Worm (Caenorhabditis elegans): ENCODE results near the gene Y54G2A.18.
"Not testable (repeated sequence)": the region's sequence is repeated elsewhere in the genome, so short reads cannot be mapped to it uniquely, and the experiment has no call there.

Gene Y54G2A.18

DNA sequence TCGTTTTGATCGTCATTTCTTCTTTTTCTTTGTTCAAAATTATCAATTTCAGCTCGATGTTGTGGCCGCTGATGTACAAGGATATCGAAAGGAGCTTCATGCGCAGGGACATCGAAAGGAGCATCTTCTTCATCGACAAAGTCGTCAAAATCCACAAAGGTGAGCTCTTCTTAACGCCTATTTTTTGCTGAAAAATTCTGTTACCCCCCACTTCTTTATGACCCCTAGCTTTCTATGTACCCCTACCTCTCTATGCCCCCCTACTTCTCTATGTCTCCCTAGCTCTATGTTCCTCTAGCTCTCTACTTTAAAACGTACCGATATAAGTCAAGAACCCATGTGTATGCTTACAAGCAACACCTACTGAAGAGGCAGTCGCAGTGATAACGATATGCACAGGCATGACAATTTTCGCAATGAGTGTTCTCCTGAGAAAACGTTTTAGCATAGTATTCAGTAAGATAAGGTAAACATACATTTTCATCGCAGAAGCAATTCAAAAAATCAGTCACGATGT, 5.4 kb upstream of the Y54G2A.18 start, which contains the start of gene Y54G2A.36:
Gene Y54G2A.36, plus strand, starts transcription at position 51 of the 517 bp plus-strand sequence.
- no peak for TF ChIP-seq aly-1 (tag; optimal IDR thresholded peaks at IDR 0.05)
- no peak for TF ChIP-seq tra-4 (tag; optimal IDR thresholded peaks at IDR 0.05)
- no peak for TF ChIP-seq tbx-11 (GFP tag; IDR thresholded peaks at IDR 0.05)
- no peak for TF ChIP-seq F13C5.2 (tag; optimal IDR thresholded peaks at IDR 0.05)
- TF ChIP-seq hmbx-1 (tag; optimal IDR thresholded peaks at IDR 0.05): no peak
- TF ChIP-seq B0310.2 (tag; optimal IDR thresholded peaks at IDR 0.05): no peak

DNA sequence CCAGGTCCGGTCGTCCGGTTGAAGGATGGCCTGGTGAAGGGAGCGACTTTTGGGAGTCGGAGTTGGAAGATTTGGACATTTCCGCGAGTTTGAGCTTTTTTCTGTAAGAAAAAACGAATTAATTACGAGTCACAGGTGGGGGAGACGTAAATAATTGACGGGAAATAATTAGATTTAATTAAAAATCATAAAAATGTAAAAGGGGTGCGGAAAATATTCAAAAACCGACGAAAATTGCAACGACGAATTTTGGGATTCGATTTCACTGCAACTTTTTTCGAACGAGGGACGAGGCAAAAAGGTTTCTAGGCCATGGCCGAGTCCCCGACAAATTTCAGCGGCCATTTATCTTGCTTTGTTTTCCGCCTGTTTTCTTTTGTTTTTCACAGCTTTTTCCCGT, 2.3 kb upstream of the Y54G2A.18 start, which contains the start of gene Y54G2A.19:
Gene Y54G2A.19, minus strand, starts transcription at position 101 of the 400 bp plus-strand sequence.
- not testable (repeated sequence) for TF ChIP-seq ceh-36 (tag; optimal IDR thresholded peaks at IDR 0.05); hmbx-1 (tag; optimal IDR thresholded peaks at IDR 0.05); pes-1 (GFP tag; IDR thresholded peaks at IDR 0.05)

ce11 chrIV:2893486-2893842, 1.2 kb upstream of the Y54G2A.18 start:
- TF ChIP-seq aly-1 (tag; optimal IDR thresholded peaks at IDR 0.05) (no peak), hmbx-1 (tag; optimal IDR thresholded peaks at IDR 0.05) (no peak), hnd-1 (tag; optimal IDR thresholded peaks at IDR 0.05) (no peak), tbx-11 (GFP tag; IDR thresholded peaks at IDR 0.05) (no peak), sea-1 (GFP tag; conservative IDR thresholded peaks at IDR 0.05) (no peak), scrt-1 (GFP tag; IDR thresholded peaks at IDR 0.05) (no peak), ceh-13 (GFP tag; optimal IDR thresholded peaks at IDR 0.05) (no peak), ama-1 (optimal IDR thresholded peaks at IDR 0.05) (no peak), tbx-37 (GFP tag; conservative IDR thresholded peaks at IDR 0.05) (no peak), ets-7 (tag; optimal IDR thresholded peaks at IDR 0.05) (no peak), hmg-4 (GFP tag; optimal IDR thresholded peaks at IDR 0.05) (no peak), pes-1 (GFP tag; IDR thresholded peaks at IDR 0.05) (no peak), flt-1 (GFP tag; IDR thresholded peaks at IDR 0.05) (no peak), ceh-36 (tag; optimal IDR thresholded peaks at IDR 0.05) (no peak), F13C5.2 (tag; optimal IDR thresholded peaks at IDR 0.05) (no peak), B0310.2 (tag; optimal IDR thresholded peaks at IDR 0.05) (no peak), tra-4 (tag; optimal IDR thresholded peaks at IDR 0.05) (no peak)

DNA sequence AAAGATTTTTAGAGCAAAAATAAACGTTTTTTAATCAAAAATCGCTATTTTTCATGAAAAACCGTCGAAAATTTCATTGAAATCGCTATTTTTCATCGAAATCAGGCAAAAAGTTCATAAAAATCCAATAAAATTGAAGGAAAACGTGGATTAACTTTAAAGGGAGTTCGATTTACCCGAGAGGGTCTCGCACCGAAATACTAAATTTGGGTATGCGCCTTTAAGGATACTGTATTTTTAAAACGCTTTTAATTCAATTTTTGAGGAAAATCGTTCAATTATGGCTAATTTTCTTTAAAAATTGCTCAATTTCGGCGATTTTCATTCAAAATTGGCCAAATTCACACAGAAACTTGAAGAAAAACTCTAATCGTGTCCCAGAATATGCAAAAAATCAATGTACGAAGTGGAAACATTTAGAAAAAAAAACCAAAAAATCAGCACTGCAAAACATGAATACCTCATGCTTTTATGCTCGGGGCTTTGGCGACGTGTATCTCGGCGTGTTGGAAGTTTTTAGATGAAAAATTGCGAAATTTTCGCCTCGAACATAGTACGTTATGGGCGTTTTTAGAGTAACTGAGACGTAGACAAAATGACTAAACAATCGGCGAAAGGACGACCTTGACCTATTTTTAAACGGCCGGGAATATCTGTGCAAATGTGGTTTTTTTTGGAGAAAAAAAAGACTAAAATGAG, 641 bp upstream of the Y54G2A.18 start:
- TF ChIP-seq flt-1 (GFP tag; IDR thresholded peaks at IDR 0.05) (no peak), F13C5.2 (tag; optimal IDR thresholded peaks at IDR 0.05) (no peak), hmg-4 (GFP tag; optimal IDR thresholded peaks at IDR 0.05) (no peak), hmbx-1 (tag; optimal IDR thresholded peaks at IDR 0.05) (no peak), ama-1 (optimal IDR thresholded peaks at IDR 0.05) (no peak), pes-1 (GFP tag; IDR thresholded peaks at IDR 0.05) (no peak), ceh-36 (tag; optimal IDR thresholded peaks at IDR 0.05) (no peak), tbx-37 (GFP tag; conservative IDR thresholded peaks at IDR 0.05) (no peak), aly-1 (tag; optimal IDR thresholded peaks at IDR 0.05) (no peak), ets-7 (tag; optimal IDR thresholded peaks at IDR 0.05) (no peak), tbx-11 (GFP tag; IDR thresholded peaks at IDR 0.05) (no peak), ceh-13 (GFP tag; optimal IDR thresholded peaks at IDR 0.05) (no peak), sea-1 (GFP tag; conservative IDR thresholded peaks at IDR 0.05) (no peak), scrt-1 (GFP tag; IDR thresholded peaks at IDR 0.05) (no peak), tra-4 (tag; optimal IDR thresholded peaks at IDR 0.05) (no peak), B0310.2 (tag; optimal IDR thresholded peaks at IDR 0.05) (no peak), hnd-1 (tag; optimal IDR thresholded peaks at IDR 0.05) (no peak)

ce11 chrIV:2891535-2892233, 611 bp downstream of the Y54G2A.18 start:
- no peak for TF ChIP-seq sea-1 (GFP tag; conservative IDR thresholded peaks at IDR 0.05)

DNA sequence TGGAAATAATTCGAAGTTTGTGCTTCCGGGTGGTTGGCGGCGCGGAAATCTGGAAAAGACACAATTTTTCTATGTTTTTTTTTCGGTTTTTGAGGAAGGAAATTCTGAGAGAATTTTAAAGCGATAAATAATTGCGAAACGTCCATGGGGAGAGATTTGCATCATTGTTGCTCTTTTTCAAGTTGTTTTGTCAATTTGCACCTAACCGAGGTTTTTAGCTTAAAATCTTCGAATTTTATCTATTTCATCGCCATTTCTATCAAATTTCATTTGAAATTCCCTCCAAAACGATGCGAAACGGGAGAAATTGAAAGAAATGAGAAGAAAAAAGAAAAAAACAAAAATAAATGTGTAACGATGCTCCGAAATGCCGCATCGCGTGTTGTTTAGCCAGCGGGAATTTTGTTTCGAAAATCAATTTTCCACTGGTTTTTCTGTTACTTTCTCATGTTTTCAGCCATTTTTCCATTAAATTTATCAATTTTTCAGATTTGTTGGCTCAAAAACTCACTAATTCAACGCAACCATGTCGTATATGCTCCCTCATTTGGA, 1.8 kb downstream of the Y54G2A.18 start, which contains the start of the genes nprt-1 and dib-1:
Gene nprt-1, minus strand, starts transcription at position 51 of the 552 bp plus-strand sequence.
Gene dib-1, plus strand, starts transcription at position 482 of the 552 bp plus-strand sequence.
- TF ChIP-seq F13C5.2 (tag; optimal IDR thresholded peaks at IDR 0.05) (peak; percentile 21), tbx-11 (GFP tag; IDR thresholded peaks at IDR 0.05) (no peak)

DNA sequence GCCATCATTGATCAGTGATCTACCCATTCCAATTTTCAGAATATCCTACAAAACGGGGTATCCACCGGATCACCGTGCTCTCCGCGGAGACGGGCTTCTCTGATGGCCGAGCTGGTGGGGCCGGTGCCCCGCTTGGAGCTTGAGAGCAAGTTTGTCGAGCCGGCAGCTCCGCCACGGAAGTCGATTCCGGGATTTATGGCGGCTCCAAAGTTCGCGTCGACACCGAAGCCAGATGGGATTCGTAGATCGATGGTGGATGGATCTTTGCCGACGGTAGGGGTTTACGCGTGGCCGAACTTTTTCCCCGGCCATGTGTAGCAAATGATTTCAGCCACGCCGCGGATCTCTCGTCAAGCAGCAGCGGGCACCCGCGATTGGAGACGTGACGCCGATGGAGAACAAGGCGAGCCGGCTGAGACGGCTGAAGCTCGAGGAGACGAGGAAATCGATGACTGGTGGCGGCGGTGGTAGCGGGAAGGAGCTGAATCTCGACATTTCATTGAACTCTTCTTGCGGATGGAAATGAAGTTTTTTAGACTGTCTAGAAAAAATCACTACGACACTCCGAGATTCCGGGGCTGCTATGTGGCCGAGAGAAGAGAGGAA, 3.7 kb downstream of the Y54G2A.18 start:
- TF ChIP-seq ets-7 (tag; optimal IDR thresholded peaks at IDR 0.05): no peak
- TF ChIP-seq hnd-1 (tag; optimal IDR thresholded peaks at IDR 0.05): no peak

DNA sequence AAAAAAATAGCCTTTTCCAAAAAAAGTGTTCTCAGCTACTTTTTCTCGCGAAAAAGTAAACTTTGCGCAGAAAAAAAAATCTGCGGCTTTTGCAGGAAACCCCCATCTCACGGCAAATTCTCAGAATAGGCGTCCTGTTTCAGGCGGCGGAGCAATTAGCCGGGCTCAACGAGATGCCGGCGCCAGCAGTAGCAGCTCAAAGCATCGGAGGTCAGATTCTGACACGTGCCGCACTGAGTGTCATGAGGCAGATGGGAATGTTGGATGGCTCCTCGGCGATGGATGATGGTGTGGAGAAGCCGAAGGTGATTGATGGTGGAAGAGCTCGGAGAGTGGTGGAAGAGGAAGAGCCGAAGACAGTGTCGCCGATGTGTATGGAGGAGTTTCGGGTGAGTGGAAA, 5.0 kb downstream of the Y54G2A.18 start:
- TF ChIP-seq hnd-1 (tag; optimal IDR thresholded peaks at IDR 0.05): no peak
- no peak for TF ChIP-seq ceh-13 (GFP tag; optimal IDR thresholded peaks at IDR 0.05)
- TF ChIP-seq tra-4 (tag; optimal IDR thresholded peaks at IDR 0.05): no peak
- TF ChIP-seq tbx-11 (GFP tag; IDR thresholded peaks at IDR 0.05): no peak
- no peak for TF ChIP-seq hmg-4 (GFP tag; optimal IDR thresholded peaks at IDR 0.05)
- no peak for TF ChIP-seq ceh-36 (tag; optimal IDR thresholded peaks at IDR 0.05)
- TF ChIP-seq ets-7 (tag; optimal IDR thresholded peaks at IDR 0.05): no peak
- TF ChIP-seq sea-1 (GFP tag; conservative IDR thresholded peaks at IDR 0.05): no peak

All from whole organism, early embryonic.